Worm (Caenorhabditis elegans): ENCODE data around the gene W01B6.6.

The W01B6.6 gene

ce11 chrIV:10056138-10056537 lies 24.8 kb upstream of the W01B6.6 start, which contains the start of gene T04B2.7:
Gene T04B2.7, minus strand, starts transcription at chrIV:10056238.
- TF ChIP-seq ref-1 (GFP tag; conservative IDR thresholded peaks at IDR 0.05): no peak
- no peak for TF ChIP-seq ztf-23 (GFP tag; IDR thresholded peaks at IDR 0.05)
- no peak for TF ChIP-seq T22C8.4 (GFP tag; IDR thresholded peaks at IDR 0.05)
- TF ChIP-seq tab-1 (GFP tag; IDR thresholded peaks at IDR 0.05): no peak
- TF ChIP-seq flt-1 (GFP tag; IDR thresholded peaks at IDR 0.05): no peak

- TF ChIP-seq cog-1 (tag; optimal IDR thresholded peaks at IDR 0.05) (no peak), flt-1 (GFP tag; IDR thresholded peaks at IDR 0.05) (no peak), ztf-29 (GFP tag; IDR thresholded peaks at IDR 0.05) (no peak), klf-2 (GFP tag; conservative IDR thresholded peaks at IDR 0.05) (no peak), T22C8.4 (GFP tag; IDR thresholded peaks at IDR 0.05) (no peak)
Observed at ce11 chrIV:10059175-10059574, 21.7 kb upstream of the W01B6.6 start.

DNA sequence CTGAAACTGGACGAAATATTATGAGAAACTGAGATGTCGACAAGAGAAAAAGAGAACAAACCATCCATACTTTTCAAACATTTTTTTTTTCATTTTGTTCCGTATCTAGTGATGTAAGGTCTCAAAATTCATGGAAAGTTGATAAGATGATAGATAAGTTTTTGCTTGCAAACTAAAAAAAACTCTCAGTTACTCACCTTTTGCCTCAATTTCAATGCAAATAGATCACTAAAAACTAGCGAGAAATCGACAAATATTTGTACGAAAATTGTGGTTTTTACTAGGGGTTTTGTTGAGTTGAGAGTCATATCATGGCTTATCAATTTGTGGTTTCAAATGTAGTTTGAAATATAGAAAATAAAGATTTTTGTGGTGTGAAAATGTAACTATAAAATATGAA lies 20.1 kb upstream of the W01B6.6 start:
- TF ChIP-seq ztf-29 (GFP tag; IDR thresholded peaks at IDR 0.05) (no peak), T22C8.4 (GFP tag; IDR thresholded peaks at IDR 0.05) (no peak)

ce11 chrIV:10062728-10063127 lies 18.2 kb upstream of the W01B6.6 start, which contains the start of gene ipla-7:
Gene ipla-7, minus strand, starts transcription at chrIV:10062849.
- no peak for TF ChIP-seq ztf-29 (GFP tag; IDR thresholded peaks at IDR 0.05)
- TF ChIP-seq flt-1 (GFP tag; IDR thresholded peaks at IDR 0.05): no peak
- no peak for TF ChIP-seq med-1 (GFP tag; optimal IDR thresholded peaks at IDR 0.05; ENCODE audit: insufficient read depth)
- TF ChIP-seq ztf-23 (GFP tag; IDR thresholded peaks at IDR 0.05): no peak
- TF ChIP-seq ref-1 (GFP tag; conservative IDR thresholded peaks at IDR 0.05): no peak
- TF ChIP-seq T22C8.4 (GFP tag; IDR thresholded peaks at IDR 0.05): no peak
- TF ChIP-seq tab-1 (GFP tag; IDR thresholded peaks at IDR 0.05): no peak
- no peak for TF ChIP-seq klf-2 (GFP tag; conservative IDR thresholded peaks at IDR 0.05)
- no peak for TF ChIP-seq cog-1 (tag; optimal IDR thresholded peaks at IDR 0.05)

- TF ChIP-seq tab-1 (GFP tag; IDR thresholded peaks at IDR 0.05) (no peak), klf-2 (GFP tag; conservative IDR thresholded peaks at IDR 0.05) (no peak)
Observed at ce11 chrIV:10063941-10064340, 17.0 kb upstream of the W01B6.6 start.

DNA sequence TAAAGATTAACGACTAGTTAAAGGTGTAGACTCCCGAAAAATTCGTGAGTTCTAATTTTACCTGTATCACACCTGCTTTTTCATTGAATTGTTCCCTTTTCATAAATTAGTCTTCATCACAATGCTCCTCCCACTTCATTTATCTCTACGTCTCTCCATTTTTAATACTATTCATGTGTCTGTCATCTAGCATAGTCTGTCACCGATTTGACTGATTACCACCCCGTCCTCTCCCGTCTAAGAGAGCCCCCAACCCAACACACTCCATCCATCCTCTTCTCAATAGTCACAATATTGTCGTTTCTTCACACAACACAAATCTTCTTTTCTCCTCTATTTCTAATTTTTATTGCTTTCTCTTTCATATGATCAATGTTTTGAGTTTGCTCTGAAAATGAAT lies 15.8 kb upstream of the W01B6.6 start:
- no peak for TF ChIP-seq tab-1 (GFP tag; IDR thresholded peaks at IDR 0.05)
- TF ChIP-seq ztf-29 (GFP tag; IDR thresholded peaks at IDR 0.05): no peak
- TF ChIP-seq ztf-23 (GFP tag; IDR thresholded peaks at IDR 0.05): no peak
- TF ChIP-seq klf-2 (GFP tag; conservative IDR thresholded peaks at IDR 0.05): no peak
- TF ChIP-seq med-1 (GFP tag; optimal IDR thresholded peaks at IDR 0.05; ENCODE audit: insufficient read depth): no peak
- no peak for TF ChIP-seq flt-1 (GFP tag; IDR thresholded peaks at IDR 0.05)
- TF ChIP-seq cog-1 (tag; optimal IDR thresholded peaks at IDR 0.05): no peak

ce11 chrIV:10066456-10066855 lies 14.5 kb upstream of the W01B6.6 start:
- no peak for TF ChIP-seq flt-1 (GFP tag; IDR thresholded peaks at IDR 0.05)
- no peak for TF ChIP-seq ztf-23 (GFP tag; IDR thresholded peaks at IDR 0.05)
- TF ChIP-seq ref-1 (GFP tag; conservative IDR thresholded peaks at IDR 0.05): no peak
- TF ChIP-seq cog-1 (tag; optimal IDR thresholded peaks at IDR 0.05): no peak
- no peak for TF ChIP-seq med-1 (GFP tag; optimal IDR thresholded peaks at IDR 0.05; ENCODE audit: insufficient read depth)
- no peak for TF ChIP-seq klf-2 (GFP tag; conservative IDR thresholded peaks at IDR 0.05)
- TF ChIP-seq ztf-29 (GFP tag; IDR thresholded peaks at IDR 0.05): no peak
- TF ChIP-seq tab-1 (GFP tag; IDR thresholded peaks at IDR 0.05): no peak

ce11 chrIV:10067541-10067940 lies 13.4 kb upstream of the W01B6.6 start, which contains the start of gene cwn-2:
Gene cwn-2, plus strand, starts transcription at chrIV:10067816.
- no peak for TF ChIP-seq med-1 (GFP tag; optimal IDR thresholded peaks at IDR 0.05; ENCODE audit: insufficient read depth)
- no peak for TF ChIP-seq ztf-29 (GFP tag; IDR thresholded peaks at IDR 0.05)
- TF ChIP-seq cog-1 (tag; optimal IDR thresholded peaks at IDR 0.05): no peak
- TF ChIP-seq ref-1 (GFP tag; conservative IDR thresholded peaks at IDR 0.05): no peak

ce11 chrIV:10068266-10068665 lies 12.7 kb upstream of the W01B6.6 start:
- TF ChIP-seq cog-1 (tag; optimal IDR thresholded peaks at IDR 0.05) (no peak), ztf-23 (GFP tag; IDR thresholded peaks at IDR 0.05) (no peak), flt-1 (GFP tag; IDR thresholded peaks at IDR 0.05) (no peak), klf-2 (GFP tag; conservative IDR thresholded peaks at IDR 0.05) (no peak), ztf-29 (GFP tag; IDR thresholded peaks at IDR 0.05) (no peak), med-1 (GFP tag; optimal IDR thresholded peaks at IDR 0.05; ENCODE audit: insufficient read depth) (no peak), ref-1 (GFP tag; conservative IDR thresholded peaks at IDR 0.05) (no peak), T22C8.4 (GFP tag; IDR thresholded peaks at IDR 0.05) (no peak), tab-1 (GFP tag; IDR thresholded peaks at IDR 0.05) (no peak)

DNA sequence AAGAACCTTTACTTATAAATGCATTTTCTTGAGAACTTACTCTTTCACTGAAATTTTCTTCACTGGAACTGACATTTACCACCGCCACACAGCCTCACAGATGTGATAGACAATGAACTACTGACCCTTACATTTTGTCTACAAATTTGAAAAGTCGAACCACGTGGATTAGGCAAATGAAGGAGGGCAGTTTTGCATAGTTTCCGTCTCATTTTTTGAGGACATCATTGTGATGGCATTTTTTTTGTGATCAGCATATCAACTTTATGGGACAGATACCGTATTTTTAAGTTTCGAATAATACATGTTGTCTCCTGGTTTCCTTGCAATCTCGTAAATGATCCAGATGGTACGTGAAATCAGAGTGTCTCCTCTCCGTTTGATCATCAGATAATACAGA lies 8.4 kb upstream of the W01B6.6 start, which contains the start of gene W01B6.3:
TSS of gene W01B6.3 (minus strand) at position 101 of the 400 bp plus-strand sequence.
- TF ChIP-seq T22C8.4 (GFP tag; IDR thresholded peaks at IDR 0.05): no peak
- no peak for TF ChIP-seq ref-1 (GFP tag; conservative IDR thresholded peaks at IDR 0.05)
- no peak for TF ChIP-seq cog-1 (tag; optimal IDR thresholded peaks at IDR 0.05)
- no peak for TF ChIP-seq ztf-29 (GFP tag; IDR thresholded peaks at IDR 0.05)
- no peak for TF ChIP-seq klf-2 (GFP tag; conservative IDR thresholded peaks at IDR 0.05)
- TF ChIP-seq ztf-23 (GFP tag; IDR thresholded peaks at IDR 0.05): no peak
- TF ChIP-seq med-1 (GFP tag; optimal IDR thresholded peaks at IDR 0.05; ENCODE audit: insufficient read depth): no peak
- no peak for TF ChIP-seq tab-1 (GFP tag; IDR thresholded peaks at IDR 0.05)
- no peak for TF ChIP-seq flt-1 (GFP tag; IDR thresholded peaks at IDR 0.05)

DNA sequence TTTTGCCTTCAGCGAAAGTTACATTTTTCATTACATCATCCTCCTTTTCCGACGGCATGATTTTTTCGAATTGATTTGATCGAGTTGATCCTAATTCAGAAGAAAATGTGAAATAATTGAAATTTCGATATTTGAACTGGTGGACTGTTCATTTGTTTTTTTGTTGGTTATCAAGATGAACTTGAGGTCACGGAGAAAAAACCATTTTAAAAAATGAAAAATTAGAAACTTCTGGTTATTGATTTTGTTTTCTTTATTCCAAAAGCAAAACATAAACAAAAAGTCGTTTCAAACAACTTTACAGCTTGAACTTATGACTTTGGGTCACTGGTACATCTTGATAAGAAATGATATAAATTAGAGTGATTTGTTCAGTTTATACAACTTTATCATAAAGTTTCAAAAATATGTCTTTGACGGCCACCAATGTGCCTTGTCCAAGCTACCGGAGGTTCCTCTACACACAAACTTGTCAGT lies 5.8 kb upstream of the W01B6.6 start, which contains the start of the genes ttbk-4 and W01B6.4:
TSS of gene ttbk-4 (minus strand) at position 101 of the 477 bp plus-strand sequence.
TSS of gene W01B6.4 (plus strand) at position 427 of the 477 bp plus-strand sequence.
- TF ChIP-seq T22C8.4 (GFP tag; IDR thresholded peaks at IDR 0.05) (no peak), tab-1 (GFP tag; IDR thresholded peaks at IDR 0.05) (no peak)

Measured in whole organism, midembryonic.